Worm (Caenorhabditis elegans) whole organism, L4/young adult: ENCODE measurements around the gene B0507.6.

Experiments used
- W03F9.2 ChIP-seq: fragments of 150-350 bp; optimal IDR thresholded peaks from 2 replicates; lab custom pipeline; 2014; ENCODE audit warnings: missing biosample characterization, missing genetic modification characterization
- dao-5 ChIP-seq: sonication (generic microtip); optimal IDR thresholded peaks from 2 replicates; lab custom pipeline; 2016; ENCODE audit warnings: missing genotype, missing genetic modification characterization, moderate library complexity, missing compliant biosample characterization
- him-1 ChIP-seq: sonication (generic microtip); optimal IDR thresholded peaks from 2 replicates; lab custom pipeline; 2016; ENCODE audit warnings: missing genotype, missing genetic modification reagents, missing genetic modification characterization, missing compliant biosample characterization

ce11 chrV:8796889-8797288 lies 50.9 kb downstream of the B0507.6 start:
- TF ChIP-seq him-1 (tag; lab: Kevin White, UChicago), result no peak
- no peak for TF ChIP-seq dao-5
- no peak for TF ChIP-seq W03F9.2 (tag; lab: Kevin White, UChicago)
